Worm (Caenorhabditis elegans) whole organism, L4 larva: ENCODE results near the gene srg-17.

Experiments
- F26F4.8 ChIP-seq: fragments of 200-800 bp; sonication (Bioruptor generic); conservative IDR thresholded peaks from 2 replicates; pipeline ENCODE4 v1.3.6; 2022; ENCODE audit warnings: missing genetic modification characterization, missing compliant biosample characterization
- F37D6.2 ChIP-seq: sonication (generic microtip); optimal IDR thresholded peaks from 2 replicates; lab custom pipeline; 2016; ENCODE audit warnings: mild to moderate bottlenecking, missing genetic modification characterization, missing compliant biosample characterization
- R02D3.7 ChIP-seq: fragments of 150-350 bp; sonication (generic microtip); optimal IDR thresholded peaks from 3 replicates; lab custom pipeline; 2014; ENCODE audit warnings: missing biosample characterization, missing genetic modification characterization
- T26A8.4 ChIP-seq: fragments of 200-800 bp; sonication (Bioruptor generic); IDR thresholded peaks from 2 replicates; pipeline ENCODE4 v1.3.6; 2022; ENCODE audit warnings: missing genetic modification characterization, missing compliant biosample characterization
- Y48G9A.11 ChIP-seq: fragments of 200-800 bp; sonication (Bioruptor generic); IDR thresholded peaks from 2 replicates; pipeline ENCODE4 v1.3.6; 2022; ENCODE audit warnings: missing genetic modification reagents, missing genetic modification characterization, missing compliant biosample characterization
- Y5F2A.4 ChIP-seq: fragments of 200-800 bp; sonication (Bioruptor generic); optimal IDR thresholded peaks from 2 replicates; lab custom pipeline; 2018; ENCODE audit warnings: mild to moderate bottlenecking, missing genetic modification characterization, missing compliant biosample characterization
- aly-2 ChIP-seq: sonication (generic microtip); optimal IDR thresholded peaks from 2 replicates; lab custom pipeline; 2018; ENCODE audit warnings: missing biosample characterization, missing genetic modification characterization
- arid-1 ChIP-seq: fragments of 200-800 bp; sonication (Bioruptor generic); conservative IDR thresholded peaks from 2 replicates; pipeline ENCODE4 v1.3.6; 2022; ENCODE audit warnings: missing genetic modification reagents, missing genetic modification characterization, missing compliant biosample characterization
- ceh-32 ChIP-seq: sonication (generic microtip); optimal IDR thresholded peaks from 2 replicates; lab custom pipeline; 2016; ENCODE audit warnings: mild to moderate bottlenecking, missing genetic modification characterization, missing compliant biosample characterization; ENCODE audit not compliant: poor library complexity
- ceh-44 ChIP-seq: fragments of 200-800 bp; sonication (Bioruptor generic); IDR thresholded peaks from 2 replicates; pipeline ENCODE4 v1.3.6; 2022; ENCODE audit warnings: missing genetic modification reagents, missing genetic modification characterization, missing compliant biosample characterization
- ceh-62 ChIP-seq: sonication (generic microtip); optimal IDR thresholded peaks from 2 replicates; lab custom pipeline; 2017; ENCODE audit warnings: missing biosample characterization, missing genetic modification characterization
- ceh-82 ChIP-seq: sonication (generic microtip); optimal IDR thresholded peaks from 2 replicates; lab custom pipeline; 2017; ENCODE audit warnings: missing biosample characterization, missing genetic modification characterization
- cey-2 ChIP-seq: sonication (generic microtip); optimal IDR thresholded peaks from 3 replicates; lab custom pipeline; 2017; ENCODE audit warnings: missing genetic modification characterization, mild to moderate bottlenecking, missing compliant biosample characterization, antibody characterized with exemption, borderline replicate concordance; ENCODE audit not compliant: insufficient read depth
- ctbp-1 ChIP-seq: fragments of 200-800 bp; sonication (Bioruptor generic); IDR thresholded peaks from 2 replicates; pipeline ENCODE4 v1.3.6; 2022; ENCODE audit warnings: missing genetic modification reagents, missing genetic modification characterization, missing compliant biosample characterization
- daf-16 ChIP-seq, 3 experiments: sonication (generic microtip); optimal IDR thresholded peaks; 2 replicates each; lab custom pipeline; 2016 to 2017; ENCODE audit warnings: missing genetic modification characterization in 3 of 3, missing genetic modification reagents in 3 of 3, mild to moderate bottlenecking in 2 of 3, missing compliant biosample characterization in 2 of 3, missing biosample characterization in 1 of 3, moderate library complexity in 1 of 3
- egl-43 ChIP-seq: fragments of 200-800 bp; sonication (Bioruptor generic); IDR thresholded peaks from 2 replicates; pipeline ENCODE4 v1.3.6; 2022; ENCODE audit warnings: missing genetic modification reagents, missing genetic modification characterization, missing compliant biosample characterization
- hlh-30 ChIP-seq: sonication (generic microtip); optimal IDR thresholded peaks from 2 replicates; lab custom pipeline; 2017; ENCODE audit warnings: antibody characterized with exemption, mild to moderate bottlenecking, missing genetic modification characterization, missing compliant biosample characterization; ENCODE audit not compliant: insufficient read depth
- lin-15B ChIP-seq: fragments of 150-350 bp; sonication (generic microtip); optimal IDR thresholded peaks from 3 replicates; lab custom pipeline; 2014; ENCODE audit warnings: missing biosample characterization, missing genetic modification characterization
- lin-29 ChIP-seq: fragments of 200-800 bp; sonication (Bioruptor generic); IDR thresholded peaks from 2 replicates; pipeline ENCODE4 v1.3.6; 2022; ENCODE audit warnings: missing genetic modification reagents, missing genetic modification characterization, missing compliant biosample characterization
- lin-39 ChIP-seq: fragments of 150-350 bp; optimal IDR thresholded peaks from 2 replicates; lab custom pipeline; 2014; ENCODE audit warnings: missing biosample characterization, missing genetic modification reagents, missing genetic modification characterization
- nhr-102 ChIP-seq: sonication (generic microtip); optimal IDR thresholded peaks from 2 replicates; lab custom pipeline; 2016; ENCODE audit warnings: mild to moderate bottlenecking, missing genetic modification characterization, moderate library complexity, missing compliant biosample characterization
- nhr-237 ChIP-seq: sonication (generic microtip); optimal IDR thresholded peaks from 2 replicates; lab custom pipeline; 2017; ENCODE audit warnings: missing biosample characterization, missing genetic modification characterization
- nhr-28 ChIP-seq: fragments of 150-350 bp; optimal IDR thresholded peaks from 2 replicates; lab custom pipeline; 2014; ENCODE audit warnings: missing biosample characterization, missing genetic modification characterization
- nhr-42 ChIP-seq: fragments of 200-800 bp; sonication (Bioruptor generic); IDR thresholded peaks from 2 replicates; pipeline ENCODE4 v1.3.6; 2022; ENCODE audit warnings: missing genetic modification characterization, missing compliant biosample characterization
- nhr-48 ChIP-seq: sonication (generic microtip); optimal IDR thresholded peaks from 2 replicates; lab custom pipeline; 2016; ENCODE audit warnings: mild to moderate bottlenecking, missing genetic modification characterization, missing compliant biosample characterization
- rbr-2 ChIP-seq: sonication (generic microtip); optimal IDR thresholded peaks from 2 replicates; lab custom pipeline; 2016; ENCODE audit warnings: missing genotype, missing genetic modification characterization, missing compliant biosample characterization
- saeg-2 ChIP-seq: fragments of 200-800 bp; sonication (Bioruptor generic); IDR thresholded peaks from 2 replicates; pipeline ENCODE4 v1.3.6; 2022; ENCODE audit warnings: missing genetic modification reagents, missing genetic modification characterization, missing compliant biosample characterization
- skn-1 ChIP-seq: fragments of 150-350 bp; optimal IDR thresholded peaks from 2 replicates; lab custom pipeline; 2014; ENCODE audit warnings: missing biosample characterization, missing genetic modification characterization
- unc-62 ChIP-seq, 3 experiments: fragments of 150-350 bp in 1 of 3; sonication (generic microtip); optimal IDR thresholded peaks in 2 of 3; peaks in 1 of 3; 1 replicate in 1 of 3; 2 replicates in 2 of 3; lab custom pipeline; 2014 to 2017; ENCODE audit warnings: missing biosample characterization in 3 of 3, missing genetic modification characterization in 3 of 3, missing genetic modification reagents in 3 of 3, missing genotype in 1 of 3
- vab-7 ChIP-seq: fragments of 200-800 bp; sonication (Bioruptor generic); IDR thresholded peaks from 2 replicates; pipeline ENCODE4 v1.3.6; 2022; ENCODE audit warnings: missing genetic modification reagents, missing genetic modification characterization, missing compliant biosample characterization
- zfp-3 ChIP-seq: fragments of 200-800 bp; sonication (Bioruptor generic); conservative IDR thresholded peaks from 2 replicates; pipeline ENCODE4 v1.3.6; 2022; ENCODE audit warnings: missing genetic modification reagents, missing genetic modification characterization, missing compliant biosample characterization
- zip-2 ChIP-seq: fragments of 150-350 bp; optimal IDR thresholded peaks from 2 replicates; lab custom pipeline; 2014; ENCODE audit warnings: missing biosample characterization, missing genetic modification characterization

srg-17 gene

DNA sequence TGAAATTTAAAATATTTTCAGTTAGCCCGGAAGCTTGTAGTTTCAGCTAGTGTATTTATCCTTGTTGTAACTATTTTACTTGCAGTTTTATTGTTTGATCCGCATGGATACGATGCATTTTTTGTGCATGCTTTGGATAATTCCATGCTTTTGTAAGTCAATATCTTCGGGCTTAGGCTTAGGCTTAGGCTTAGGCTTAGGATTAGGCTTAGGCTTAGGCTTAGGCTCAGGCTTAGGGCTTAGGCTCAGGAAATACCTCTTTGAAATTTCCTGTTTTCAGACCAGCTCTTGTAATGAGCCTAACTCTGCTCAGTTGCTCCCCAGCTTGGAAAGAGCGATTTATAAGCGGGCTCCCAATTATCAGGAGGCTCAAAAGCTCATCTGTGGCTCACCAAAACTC lies 6.5 kb upstream of the srg-17 start, which contains the start of gene srg-16:
Gene srg-16, plus strand, starts transcription at position 87 of the 400 bp plus-strand sequence.
- TF ChIP-seq F26F4.8 (GFP tag; lab: Robert Waterston, UW) (0 out of 2 replicates have a peak, but pooled peaks have one; percentile 7), nhr-42 (no peak), zip-2 (tag; lab: Kevin White, UChicago) (no peak)

DNA sequence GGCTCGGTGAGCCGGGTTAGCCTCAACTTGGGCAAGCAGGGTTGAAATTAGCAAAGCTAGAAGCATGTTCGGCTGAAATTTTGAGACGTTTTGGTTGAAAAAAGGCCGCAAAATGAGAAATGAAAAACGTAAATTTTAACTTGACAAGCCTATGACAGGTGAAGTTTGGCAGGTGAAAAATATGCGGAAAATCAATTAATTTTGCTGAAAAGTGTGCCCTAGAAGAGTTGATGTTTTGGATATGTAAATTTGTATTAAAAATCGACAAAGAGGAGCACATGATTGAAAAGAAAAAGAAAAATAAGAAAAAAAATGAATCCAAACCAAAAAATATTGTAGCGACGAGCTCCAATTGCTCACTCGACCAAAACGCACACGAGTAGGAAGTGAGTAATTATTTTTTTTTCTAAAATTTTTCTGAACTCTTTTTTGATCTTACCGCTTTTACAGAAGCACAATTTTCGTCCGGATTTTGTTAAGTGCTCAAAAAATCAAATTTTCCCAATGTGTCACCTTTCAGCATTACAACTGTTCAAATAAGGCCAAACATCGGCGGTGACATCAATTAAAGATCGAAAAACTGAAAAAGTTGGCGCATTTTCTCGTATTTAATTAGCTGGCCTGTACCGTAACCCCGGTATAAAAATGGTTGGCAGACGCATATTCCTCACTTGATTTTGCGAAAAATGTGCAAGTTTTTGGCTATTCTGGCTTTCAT lies 2.2 kb upstream of the srg-17 start, which contains the start of the genes F15A4.5 and phat-8:
Gene F15A4.5, minus strand, starts transcription at position 101 of the 718 bp plus-strand sequence.
Gene phat-8, plus strand, starts transcription at position 668 of the 718 bp plus-strand sequence.
- TF ChIP-seq unc-62 (GFP tag; optimal IDR thresholded peaks at IDR 0.05 in 1 of 2; lab: Kevin White, UChicago) (peak in 1 of 2 experiments; percentile 21), unc-62 (tag; optimal IDR thresholded peaks at IDR 0.05; lab: Kevin White, UChicago) (no peak), egl-43 (no peak), F37D6.2 (tag; lab: Kevin White, UChicago) (no peak)

DNA sequence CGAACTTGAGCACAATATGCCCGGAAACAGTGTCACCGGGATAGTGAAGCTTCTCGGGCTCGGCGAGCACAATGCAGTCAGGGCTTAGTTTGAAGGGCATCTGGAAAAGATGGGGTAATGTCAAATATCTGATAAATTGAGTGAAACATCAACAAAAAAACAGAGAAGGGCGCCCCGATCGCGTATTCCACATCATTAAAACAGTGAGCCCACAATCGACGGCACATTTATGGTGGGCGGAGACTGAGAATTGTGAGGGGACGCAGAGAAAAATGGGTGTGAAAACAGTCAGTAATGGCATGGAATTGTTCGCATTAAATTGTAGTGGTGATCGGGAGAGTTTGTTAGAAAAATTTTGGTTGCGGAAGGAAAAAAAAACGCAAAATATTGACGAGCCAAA lies 7.3 kb downstream of the srg-17 start, which contains the start of gene arrd-9:
Gene arrd-9, minus strand, starts transcription at position 101 of the 400 bp plus-strand sequence.
- no peak for TF ChIP-seq nhr-42
- TF ChIP-seq Y48G9A.11 (GFP tag; lab: Robert Waterston, UW), result no peak
- no peak for TF ChIP-seq vab-7 (GFP tag; lab: Robert Waterston, UW)
- TF ChIP-seq nhr-102 (tag; lab: Kevin White, UChicago), result no peak
- TF ChIP-seq T26A8.4 (GFP tag; lab: Robert Waterston, UW), result no peak
- no peak for TF ChIP-seq Y5F2A.4
- no peak for TF ChIP-seq nhr-237 (tag; lab: Kevin White, UChicago)
- TF ChIP-seq lin-29 (GFP tag; lab: Robert Waterston, UW), result no peak

DNA sequence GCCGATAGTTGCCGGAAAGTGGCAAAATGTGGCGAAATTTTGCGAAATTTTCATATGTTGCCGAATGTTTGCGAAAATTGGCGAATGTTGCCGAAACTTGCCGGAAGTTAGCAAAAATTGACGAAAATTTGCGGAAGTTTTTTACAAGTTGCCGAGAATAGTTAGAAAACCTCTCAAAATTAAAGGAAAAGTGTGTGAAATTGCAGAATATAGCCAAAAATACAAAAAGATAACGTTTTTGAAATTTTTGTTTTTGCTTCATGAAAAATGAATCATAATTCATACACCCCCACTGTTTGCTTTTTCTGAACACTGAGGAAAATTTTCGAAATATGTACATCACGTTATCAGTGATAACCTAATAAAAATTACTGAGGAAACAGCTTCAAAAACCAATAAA lies 8.1 kb downstream of the srg-17 start:
- no peak for TF ChIP-seq ceh-32 (tag; lab: Kevin White, UChicago)
- TF ChIP-seq ctbp-1, result no peak
- TF ChIP-seq zfp-3, result no peak
- TF ChIP-seq daf-16 (GFP tag; optimal IDR thresholded peaks at IDR 0.05; lab: Kevin White, UChicago), result no peak
- TF ChIP-seq daf-16 (tag; optimal IDR thresholded peaks at IDR 0.05; lab: Kevin White, UChicago), result no peak
- TF ChIP-seq saeg-2 (GFP tag; lab: Robert Waterston, UW), result no peak
- no peak for TF ChIP-seq arid-1 (GFP tag; lab: Robert Waterston, UW)
- TF ChIP-seq R02D3.7 (tag; lab: Kevin White, UChicago), result no peak
- no peak for TF ChIP-seq nhr-28 (tag; lab: Kevin White, UChicago)
- no peak for TF ChIP-seq rbr-2 (tag; lab: Kevin White, UChicago)
- TF ChIP-seq, all 104 proteins: peak for 0

DNA sequence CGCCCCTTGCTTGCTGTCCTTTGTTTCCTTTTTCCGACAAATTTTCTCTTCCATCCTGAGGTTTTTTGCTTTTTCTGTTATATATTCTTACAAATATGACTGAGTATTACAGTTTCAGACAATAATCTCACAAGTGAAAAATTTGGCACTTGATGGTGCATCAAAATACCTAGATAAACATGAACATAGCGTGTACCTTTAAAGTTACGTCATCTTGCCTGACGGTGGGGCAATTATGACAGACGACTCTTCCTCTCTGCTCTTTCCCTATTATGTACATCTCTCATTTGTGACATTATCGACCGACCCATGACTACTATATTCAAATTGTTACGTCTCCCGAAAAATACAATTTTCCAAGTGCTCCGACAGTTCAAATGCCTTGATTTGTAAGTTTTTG lies 9.1 kb downstream of the srg-17 start, which contains the start of gene fbxb-102:
Gene fbxb-102, plus strand, starts transcription at position 301 of the 400 bp plus-strand sequence.
- no peak for TF ChIP-seq hlh-30 (tag; lab: Kevin White, UChicago)
- TF ChIP-seq nhr-48 (tag; lab: Kevin White, UChicago), result no peak
- no peak for TF ChIP-seq skn-1 (tag; lab: Kevin White, UChicago)
- no peak for TF ChIP-seq ceh-44 (GFP tag; lab: Robert Waterston, UW)
- no peak for TF ChIP-seq cey-2 (tag; lab: Kevin White, UChicago)
- no peak for TF ChIP-seq ceh-82
- no peak for TF ChIP-seq lin-15B
- TF ChIP-seq lin-39, result no peak
- TF ChIP-seq ceh-62 (tag; lab: Kevin White, UChicago), result no peak
- no peak for TF ChIP-seq aly-2 (tag; lab: Kevin White, UChicago)
- TF ChIP-seq, all 104 proteins: peak for 0
